Fruit fly (Drosophila melanogaster) whole organism, adult: ENCODE data around the gene Hacd1.

Source experiments
- CG11617 ChIP-seq: fragments of 200-800 bp; sonication (Bioruptor generic); optimal IDR thresholded peaks from 2 replicates; lab custom pipeline; 2017; ENCODE audit warnings: mild to moderate bottlenecking, missing biosample characterization, missing genetic modification reagents, missing genetic modification characterization
- CG12768 ChIP-seq: fragments of 200-800 bp; sonication (Bioruptor generic); optimal IDR thresholded peaks from 2 replicates; lab custom pipeline; 2017; ENCODE audit warnings: missing biosample characterization, missing genetic modification characterization, mild to moderate bottlenecking, moderate library complexity, missing genetic modification reagents
- CG14711 ChIP-seq: fragments of 200-800 bp; sonication (Bioruptor generic); optimal IDR thresholded peaks from 2 replicates; lab custom pipeline; 2018; ENCODE audit warnings: missing biosample characterization, mild to moderate bottlenecking, missing genetic modification characterization, moderate library complexity
- CG33017 ChIP-seq: fragments of 200-800 bp; sonication (Bioruptor generic); optimal IDR thresholded peaks from 2 replicates; lab custom pipeline; 2018; ENCODE audit warnings: missing biosample characterization, mild to moderate bottlenecking, missing genetic modification characterization, moderate library complexity
- CG5204 ChIP-seq: fragments of 200-800 bp; sonication (Bioruptor generic); optimal IDR thresholded peaks from 2 replicates; lab custom pipeline; 2016; ENCODE audit warnings: missing biosample characterization, missing genetic modification characterization
- CG7045 ChIP-seq: fragments of 200-800 bp; sonication (Bioruptor generic); optimal IDR thresholded peaks from 2 replicates; lab custom pipeline; 2017; ENCODE audit warnings: missing biosample characterization, mild to moderate bottlenecking, missing genetic modification characterization
- CG7101 ChIP-seq: fragments of 200-800 bp; sonication (Bioruptor generic); optimal IDR thresholded peaks from 2 replicates; lab custom pipeline; 2018; ENCODE audit warnings: missing biosample characterization, mild to moderate bottlenecking, missing genetic modification characterization, moderate library complexity
- Clk ChIP-seq: fragments of 200-800 bp; sonication (Bioruptor generic); optimal IDR thresholded peaks from 2 replicates; lab custom pipeline; 2017; ENCODE audit warnings: missing biosample characterization, missing genetic modification characterization
- Hr96 ChIP-seq: fragments of 200-800 bp; sonication (Bioruptor generic); optimal IDR thresholded peaks from 2 replicates; lab custom pipeline; 2016; ENCODE audit warnings: missing biosample characterization, missing genetic modification characterization
- Mnt ChIP-seq: fragments of 200-800 bp; sonication (Bioruptor generic); optimal IDR thresholded peaks from 2 replicates; lab custom pipeline; 2016; ENCODE audit warnings: missing biosample characterization, mild to moderate bottlenecking, missing genetic modification characterization
- bab1 ChIP-seq: fragments of 200-800 bp; sonication (Bioruptor generic); optimal IDR thresholded peaks from 3 replicates; lab custom pipeline; 2019; ENCODE audit warnings: missing biosample characterization, mild to moderate bottlenecking, missing genetic modification characterization, moderate library complexity
- cic ChIP-seq: fragments of 200-800 bp; sonication (Bioruptor generic); optimal IDR thresholded peaks from 2 replicates; lab custom pipeline; 2017; ENCODE audit warnings: missing biosample characterization, mild to moderate bottlenecking, missing genetic modification characterization, moderate library complexity
- cnc ChIP-seq, 2 experiments: fragments of >200 bp; optimal IDR thresholded peaks; 2 replicates each; lab custom pipeline; 2017
- kay ChIP-seq: fragments of 200-800 bp; sonication (Bioruptor generic); peaks from one replicate; lab custom pipeline; 2016; ENCODE audit warnings: missing biosample characterization, missing genetic modification characterization, borderline replicate concordance
- ovo ChIP-seq: fragments of 200-800 bp; sonication (Bioruptor generic); optimal IDR thresholded peaks from 2 replicates; lab custom pipeline; 2016; ENCODE audit warnings: missing biosample characterization, missing genetic modification characterization
- pad ChIP-seq: fragments of 200-800 bp; sonication (Bioruptor generic); optimal IDR thresholded peaks from 3 replicates; lab custom pipeline; 2017; ENCODE audit warnings: missing biosample characterization, missing genetic modification characterization, mild to moderate bottlenecking, moderate library complexity, missing genetic modification reagents
- tj ChIP-seq: fragments of 200-800 bp; sonication (Bioruptor generic); optimal IDR thresholded peaks from 3 replicates; lab custom pipeline; 2017; ENCODE audit warnings: missing biosample characterization, mild to moderate bottlenecking, missing genetic modification characterization, moderate library complexity

The Hacd1 gene

DNA sequence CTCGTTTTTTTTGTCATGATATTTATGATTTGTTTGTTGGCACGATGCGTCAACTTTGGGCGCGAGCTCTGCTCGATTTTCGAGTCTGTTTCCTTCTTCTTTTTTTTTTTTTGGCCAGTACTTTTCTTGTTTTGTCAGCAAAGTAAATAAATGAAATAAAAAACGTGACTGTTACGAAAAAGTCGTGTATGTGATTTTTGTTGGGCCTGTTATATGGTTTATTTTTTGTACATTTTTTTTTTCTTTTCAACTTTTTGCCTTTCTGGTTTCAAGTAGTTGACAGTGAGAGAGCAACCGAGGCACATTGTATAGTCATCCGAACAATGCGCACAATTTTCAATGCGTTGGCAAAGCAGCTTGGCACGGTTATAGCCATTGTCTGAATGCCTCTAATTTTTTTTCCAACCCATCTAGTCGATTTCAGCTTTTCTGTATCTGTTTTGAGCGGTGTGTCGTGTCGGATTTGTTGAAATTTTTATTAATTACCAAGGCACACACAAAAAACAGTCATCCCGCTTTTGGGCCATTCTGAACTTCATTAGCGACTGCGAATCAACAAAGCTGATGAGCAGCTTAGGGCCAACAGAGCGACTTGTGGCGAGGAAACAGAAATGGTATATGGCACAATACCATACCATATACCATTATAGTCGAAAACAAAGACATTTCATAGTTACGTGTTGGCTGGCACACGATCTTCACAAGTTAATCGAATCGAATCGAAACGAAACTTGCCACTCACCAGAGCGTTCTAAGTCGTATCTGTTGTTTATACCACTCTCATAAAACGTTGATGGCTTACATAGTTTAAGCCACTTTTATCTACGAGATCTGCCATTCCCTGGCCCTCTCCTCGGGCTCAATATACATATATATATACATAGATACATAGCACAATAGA lies 38.4 kb downstream of the Hacd1 start:
- TF ChIP-seq CG7045 (GFP tag; lab: Kevin White, UChicago) (no peak), tj (peak; percentile 82), kay (GFP tag; lab: Kevin White, UChicago) (peak; percentile 31)

DNA sequence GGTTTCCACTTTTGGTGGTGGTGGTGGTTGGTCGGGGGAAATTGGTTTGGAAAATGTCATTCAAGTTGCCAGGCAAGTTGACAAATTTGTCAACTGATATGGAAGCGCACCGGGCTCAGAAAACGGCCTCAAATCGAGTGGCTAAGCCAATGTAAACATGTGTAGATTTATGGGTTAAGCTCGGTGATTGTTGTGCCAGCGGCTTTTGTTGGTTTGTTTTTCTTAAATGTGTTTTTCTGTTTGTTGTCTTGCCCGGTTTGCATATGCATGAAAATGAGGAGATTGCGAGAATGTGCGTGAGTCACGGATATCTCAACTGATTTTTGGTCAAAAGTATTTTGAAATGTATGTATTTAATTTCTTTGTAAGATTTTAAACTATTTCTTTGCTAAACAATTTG lies 41.2 kb downstream of the Hacd1 start:
- no peak for TF ChIP-seq CG11617 (GFP tag; lab: Kevin White, UChicago)

DNA sequence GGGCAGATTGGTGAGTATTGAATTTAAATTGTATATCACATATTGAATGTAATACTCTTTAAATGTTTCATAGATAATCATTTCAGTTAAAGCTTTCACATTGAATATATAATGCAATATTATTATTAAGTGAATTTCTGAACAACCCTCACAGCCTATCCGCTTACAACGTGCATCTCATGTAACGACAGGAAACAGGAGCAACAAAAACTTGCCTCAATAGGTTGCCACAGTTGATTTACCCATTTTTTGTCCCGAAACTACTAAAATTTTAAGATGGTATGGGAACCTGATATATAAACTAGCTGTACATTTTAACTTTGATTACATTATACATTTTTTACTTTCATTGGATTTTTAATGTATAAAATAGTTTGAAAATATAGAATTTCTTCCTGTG lies 43.3 kb downstream of the Hacd1 start:
- TF ChIP-seq CG12768 (GFP tag; lab: Kevin White, UChicago) (no peak), CG33017 (tag; lab: Kevin White, UChicago) (no peak), Hr96 (GFP tag; lab: Kevin White, UChicago) (no peak), kay (GFP tag; lab: Kevin White, UChicago) (no peak), ovo (GFP tag; lab: Kevin White, UChicago) (no peak), bab1 (GFP tag; lab: Kevin White, UChicago) (no peak), pad (GFP tag; lab: Kevin White, UChicago) (no peak), CG5204 (no peak), tj (no peak), Mnt (GFP tag; lab: Kevin White, UChicago) (no peak), CG14711 (tag; lab: Kevin White, UChicago) (no peak), cnc (optimal IDR thresholded peaks at IDR 0.05; lab: Kevin White, UChicago) (no peak), cic (GFP tag; lab: Kevin White, UChicago) (no peak), CG7045 (GFP tag; lab: Kevin White, UChicago) (no peak), CG7101 (tag; lab: Kevin White, UChicago) (no peak), Clk (no peak)

- no peak for TF ChIP-seq pad (GFP tag; lab: Kevin White, UChicago)
These were observed 46.2 kb downstream of the Hacd1 start for dm6 chr2L:11955839-11956238.
